Worm (Caenorhabditis elegans) whole organism, mixed stage, embryonic: Measurements from ENCODE around the gene C25G4.7.

ENCODE experiments used
- M03D4.4 ChIP-seq: sonication (generic microtip); optimal IDR thresholded peaks from 2 replicates; lab custom pipeline; 2017; ENCODE audit warnings: mild to moderate bottlenecking, missing genetic modification characterization, missing compliant biosample characterization
- bed-3 ChIP-seq: fragments of 200-800 bp; sonication (Bioruptor generic); optimal IDR thresholded peaks from 3 replicates; lab custom pipeline; 2018; ENCODE audit warnings: mild to moderate bottlenecking, missing genetic modification characterization, moderate library complexity, missing compliant biosample characterization
- ceh-43 ChIP-seq: fragments of 200-800 bp; sonication (Bioruptor generic); optimal IDR thresholded peaks from 2 replicates; lab custom pipeline; 2018; ENCODE audit warnings: mild to moderate bottlenecking, missing genetic modification characterization, moderate library complexity, missing compliant biosample characterization
- ceh-83 ChIP-seq: fragments of 200-800 bp; sonication (Bioruptor generic); optimal IDR thresholded peaks from 2 replicates; lab custom pipeline; 2018; ENCODE audit warnings: mild to moderate bottlenecking, missing genetic modification characterization, missing compliant biosample characterization
- ces-1 ChIP-seq: fragments of 150-350 bp; optimal IDR thresholded peaks from 2 replicates; lab custom pipeline; 2014; ENCODE audit warnings: missing biosample characterization, missing genetic modification reagents, missing genetic modification characterization
- cnd-1 ChIP-seq: fragments of 200-800 bp; sonication (Bioruptor generic); optimal IDR thresholded peaks from 2 replicates; lab custom pipeline; 2018; ENCODE audit warnings: mild to moderate bottlenecking, missing genetic modification characterization, missing compliant biosample characterization
- drap-1 ChIP-seq: fragments of 200-800 bp; sonication (Bioruptor generic); optimal IDR thresholded peaks from 3 replicates; lab custom pipeline; 2018; ENCODE audit warnings: mild to moderate bottlenecking, missing genetic modification characterization, missing compliant biosample characterization
- elt-3 ChIP-seq: fragments of 150-350 bp; optimal IDR thresholded peaks from 2 replicates; lab custom pipeline; 2014; ENCODE audit warnings: missing biosample characterization, missing genetic modification characterization
- flh-1 ChIP-seq: fragments of 200-800 bp; sonication (Bioruptor generic); optimal IDR thresholded peaks from 2 replicates; lab custom pipeline; 2018; ENCODE audit warnings: mild to moderate bottlenecking, missing genetic modification characterization, moderate library complexity, missing compliant biosample characterization
- ham-2 ChIP-seq: fragments of 200-800 bp; sonication (Bioruptor generic); optimal IDR thresholded peaks from 2 replicates; lab custom pipeline; 2018; ENCODE audit warnings: mild to moderate bottlenecking, missing genetic modification characterization, missing compliant biosample characterization
- hlh-1 ChIP-seq: fragments of 150-350 bp; optimal IDR thresholded peaks from 2 replicates; lab custom pipeline; 2014; ENCODE audit warnings: missing biosample characterization, missing genetic modification reagents, missing genetic modification characterization
- lin-13 ChIP-seq: fragments of 150-350 bp; optimal IDR thresholded peaks from 2 replicates; lab custom pipeline; 2014; ENCODE audit warnings: missing biosample characterization, missing genetic modification characterization
- lin-32 ChIP-seq: fragments of 200-800 bp; sonication (Bioruptor generic); optimal IDR thresholded peaks from 2 replicates; lab custom pipeline; 2018; ENCODE audit warnings: mild to moderate bottlenecking, missing genetic modification characterization, missing compliant biosample characterization
- lsy-2 ChIP-seq: fragments of 150-350 bp; optimal IDR thresholded peaks from 2 replicates; lab custom pipeline; 2014; ENCODE audit warnings: missing biosample characterization, missing genetic modification characterization
- mab-5 ChIP-seq: fragments of 150-350 bp; optimal IDR thresholded peaks from 2 replicates; lab custom pipeline; 2014; ENCODE audit warnings: missing biosample characterization, missing genetic modification characterization
- mep-1 ChIP-seq: fragments of 150-350 bp; optimal IDR thresholded peaks from 2 replicates; lab custom pipeline; 2017; ENCODE audit warnings: missing biosample characterization, missing genetic modification reagents, missing genetic modification characterization, inconsistent platforms
- mls-2 ChIP-seq: sonication (generic microtip); optimal IDR thresholded peaks from 2 replicates; lab custom pipeline; 2016; ENCODE audit warnings: mild to moderate bottlenecking, missing genetic modification characterization, moderate library complexity, missing compliant biosample characterization
- nhr-2 ChIP-seq: fragments of 150-350 bp; optimal IDR thresholded peaks from 2 replicates; lab custom pipeline; 2014; ENCODE audit warnings: missing biosample characterization, missing genetic modification characterization
- nhr-28 ChIP-seq: fragments of 150-350 bp; optimal IDR thresholded peaks from 2 replicates; lab custom pipeline; 2014; ENCODE audit warnings: missing biosample characterization, missing genetic modification characterization
- nhr-76 ChIP-seq: sonication (generic microtip); optimal IDR thresholded peaks from 2 replicates; lab custom pipeline; 2017; ENCODE audit warnings: missing biosample characterization, missing genetic modification characterization
- sem-2 ChIP-seq: fragments of 200-800 bp; sonication (Bioruptor generic); optimal IDR thresholded peaks from 2 replicates; lab custom pipeline; 2018; ENCODE audit warnings: mild to moderate bottlenecking, missing genetic modification characterization, missing compliant biosample characterization
- snpc-4 ChIP-seq: fragments of 150-350 bp; optimal IDR thresholded peaks from 2 replicates; lab custom pipeline; 2014; ENCODE audit warnings: missing biosample characterization, missing genetic modification characterization
- sptf-1 ChIP-seq: sonication (generic microtip); optimal IDR thresholded peaks from 2 replicates; lab custom pipeline; 2017; ENCODE audit warnings: mild to moderate bottlenecking, missing genetic modification characterization, moderate library complexity, missing compliant biosample characterization
- tbx-8 ChIP-seq: fragments of 200-800 bp; sonication (Bioruptor generic); optimal IDR thresholded peaks from 2 replicates; lab custom pipeline; 2018; ENCODE audit warnings: mild to moderate bottlenecking, missing genetic modification characterization, moderate library complexity, missing compliant biosample characterization
- unc-120 ChIP-seq: sonication (generic microtip); optimal IDR thresholded peaks from 2 replicates; lab custom pipeline; 2017; ENCODE audit warnings: missing genetic modification characterization, missing compliant biosample characterization; ENCODE audit not compliant: poor library complexity, severe bottlenecking
- unc-39 ChIP-seq: fragments of 150-350 bp; optimal IDR thresholded peaks from 2 replicates; lab custom pipeline; 2014; ENCODE audit warnings: missing biosample characterization, missing genetic modification characterization
- unc-62 ChIP-seq: fragments of 150-350 bp; optimal IDR thresholded peaks from 2 replicates; lab custom pipeline; 2014; ENCODE audit warnings: missing biosample characterization, missing genetic modification reagents, missing genetic modification characterization
- zip-8 ChIP-seq: fragments of 150-350 bp; optimal IDR thresholded peaks from 2 replicates; lab custom pipeline; 2014; ENCODE audit warnings: missing biosample characterization, missing genetic modification characterization

C25G4.7 gene

ce11 chrIV:12456613-12457012, at the start of gene C25G4.7:
TSS of gene C25G4.7 (plus strand) at chrIV:12456913.
- no peak for TF ChIP-seq nhr-76 (tag; lab: Kevin White, UChicago)

ce11 chrIV:12408625-12409024, 48.1 kb upstream of the C25G4.7 start, which contains the start of gene dsb-1:
TSS of gene dsb-1 (plus strand) at chrIV:12408925.
- TF ChIP-seq M03D4.4 (tag; lab: Kevin White, UChicago) (no peak), nhr-2 (tag; lab: Kevin White, UChicago) (no peak), bed-3 (no peak), zip-8 (tag; lab: Kevin White, UChicago) (no peak), mab-5 (no peak), snpc-4 (no peak), unc-120 (no peak), ceh-83 (GFP tag; lab: Kevin White, UChicago) (no peak), mls-2 (tag; lab: Kevin White, UChicago) (no peak), sem-2 (GFP tag; lab: Kevin White, UChicago) (no peak)

ce11 chrIV:12410167-12410566, 46.5 kb upstream of the C25G4.7 start, which contains the start of gene acl-13:
TSS of gene acl-13 (plus strand) at chrIV:12410467.
- no peak for TF ChIP-seq lin-13 (tag; lab: Kevin White, UChicago)
- no peak for TF ChIP-seq unc-39 (tag; lab: Kevin White, UChicago)
- TF ChIP-seq flh-1: no peak
- no peak for TF ChIP-seq ceh-43 (GFP tag; lab: Kevin White, UChicago)

ce11 chrIV:12414601-12415000, 42.1 kb upstream of the C25G4.7 start:
- TF ChIP-seq elt-3 (tag; lab: Kevin White, UChicago) (no peak), hlh-1 (tag; lab: Kevin White, UChicago) (no peak)

- peak; percentile 48 for TF ChIP-seq ham-2
- TF ChIP-seq ceh-83 (GFP tag; lab: Kevin White, UChicago): peak; percentile 34
- peak; percentile 63 for TF ChIP-seq lin-32 (GFP tag; lab: Kevin White, UChicago)
- TF ChIP-seq hlh-1 (tag; lab: Kevin White, UChicago): no peak
- TF ChIP-seq nhr-28 (tag; lab: Kevin White, UChicago): no peak
- TF ChIP-seq M03D4.4 (tag; lab: Kevin White, UChicago): peak; percentile 32
- TF ChIP-seq lsy-2: no peak
- peak; percentile 52 for TF ChIP-seq sptf-1 (tag; lab: Kevin White, UChicago)
- peak; percentile 35 for TF ChIP-seq cnd-1 (tag; lab: Kevin White, UChicago)
Measured at ce11 chrIV:12416629-12417404, 39.9 kb upstream of the C25G4.7 start.

- TF ChIP-seq sptf-1 (tag; lab: Kevin White, UChicago) (peak; percentile 31), tbx-8 (no peak), hlh-1 (tag; lab: Kevin White, UChicago) (peak; percentile 44), ces-1 (peak; percentile 70), unc-62 (GFP tag; lab: Kevin White, UChicago) (no peak), unc-120 (peak; percentile 39), drap-1 (peak; percentile 4)
Measured at ce11 chrIV:12417536-12418195, 39.0 kb upstream of the C25G4.7 start, which contains the start of gene F08G5.3. TSS of gene F08G5.3 (minus strand) at chrIV:12417586.

- TF ChIP-seq ces-1: peak; percentile 56
- TF ChIP-seq mep-1: no peak
- TF ChIP-seq snpc-4: no peak
- no peak for TF ChIP-seq M03D4.4 (tag; lab: Kevin White, UChicago)
- no peak for TF ChIP-seq unc-120
- no peak for TF ChIP-seq sem-2 (GFP tag; lab: Kevin White, UChicago)
- TF ChIP-seq unc-62 (GFP tag; lab: Kevin White, UChicago): no peak
Measured at ce11 chrIV:12419291-12419690, 37.4 kb upstream of the C25G4.7 start.
